Worm (Caenorhabditis elegans) whole organism, L1 larva: ENCODE measurements around the gene T21E8.4.
A peak's percentile ranks its signal among the peaks of the same experiment; 100 is the strongest.

ENCODE experiments used
- C34B4.2 ChIP-seq: sonication (generic microtip); optimal IDR thresholded peaks from 2 replicates; lab custom pipeline; 2017; ENCODE audit warnings: mild to moderate bottlenecking, missing genetic modification characterization, missing compliant biosample characterization
- aha-1 ChIP-seq: fragments of 150-350 bp; optimal IDR thresholded peaks from 2 replicates; lab custom pipeline; 2014; ENCODE audit warnings: missing biosample characterization, missing genetic modification characterization
- alr-1 ChIP-seq: fragments of 200-800 bp; sonication (Bioruptor generic); optimal IDR thresholded peaks from 2 replicates; lab custom pipeline; 2018; ENCODE audit warnings: borderline replicate concordance, mild to moderate bottlenecking, missing genetic modification characterization, missing compliant biosample characterization
- ama-1 ChIP-seq: fragments of 150-350 bp; optimal IDR thresholded peaks from 2 replicates; lab custom pipeline; 2014
- blmp-1 ChIP-seq: fragments of 150-350 bp; optimal IDR thresholded peaks from 2 replicates; lab custom pipeline; 2014; ENCODE audit warnings: missing biosample characterization, missing genetic modification characterization
- ceh-63 ChIP-seq: fragments of 200-800 bp; sonication (Bioruptor generic); optimal IDR thresholded peaks from 2 replicates; lab custom pipeline; 2018; ENCODE audit warnings: mild to moderate bottlenecking, missing genetic modification characterization, missing compliant biosample characterization
- ceh-8 ChIP-seq: fragments of 200-800 bp; sonication (Bioruptor generic); optimal IDR thresholded peaks from 2 replicates; lab custom pipeline; 2018; ENCODE audit warnings: mild to moderate bottlenecking, missing genetic modification characterization, moderate library complexity, missing compliant biosample characterization
- ceh-82 ChIP-seq, 3 experiments: fragments of 150-350 bp in 1 of 3; sonication (generic microtip) in 2 of 3; optimal IDR thresholded peaks; 2 replicates each; lab custom pipeline; 2014 to 2017; ENCODE audit warnings: missing biosample characterization in 3 of 3, missing genetic modification characterization in 3 of 3
- ceh-90 ChIP-seq: sonication (generic microtip); optimal IDR thresholded peaks from 2 replicates; lab custom pipeline; 2016; ENCODE audit warnings: missing genetic modification characterization, missing compliant biosample characterization
- efl-1 ChIP-seq, 4 experiments: fragments of 150-350 bp; optimal IDR thresholded peaks in 3 of 4; peaks in 1 of 4; 1 replicate in 1 of 4; 2 replicates in 3 of 4; lab custom pipeline; 2014; ENCODE audit warnings: missing biosample characterization in 2 of 4, missing genetic modification characterization in 2 of 4, missing genetic modification reagents in 2 of 4
- elt-2 ChIP-seq: sonication (generic microtip); optimal IDR thresholded peaks from 2 replicates; lab custom pipeline; 2016; ENCODE audit warnings: missing genetic modification characterization, mild to moderate bottlenecking, inconsistent platforms, missing compliant biosample characterization, missing genetic modification reagents
- elt-3 ChIP-seq, 6 experiments: fragments of 150-350 bp in 1 of 6; sonication (generic microtip); optimal IDR thresholded peaks; 2 replicates each; lab custom pipeline; 2017 to 2018; ENCODE audit warnings: missing biosample characterization in 6 of 6, missing genetic modification characterization in 6 of 6, inconsistent platforms in 1 of 6
- ets-5 ChIP-seq: fragments of 200-800 bp; sonication (Bioruptor generic); IDR thresholded peaks from 2 replicates; pipeline ENCODE4 v1.3.6; 2022; ENCODE audit warnings: missing genetic modification characterization, missing compliant biosample characterization
- fkh-10 ChIP-seq: sonication (generic microtip); optimal IDR thresholded peaks from 2 replicates; lab custom pipeline; 2017; ENCODE audit warnings: missing biosample characterization, missing genetic modification reagents, missing genetic modification characterization
- grh-1 ChIP-seq: fragments of 200-800 bp; sonication (Bioruptor generic); IDR thresholded peaks from 2 replicates; pipeline ENCODE4 v1.3.6; 2022; ENCODE audit warnings: missing genetic modification reagents, missing genetic modification characterization, missing compliant biosample characterization
- hlh-4 ChIP-seq: sonication (generic microtip); optimal IDR thresholded peaks from 2 replicates; lab custom pipeline; 2016; ENCODE audit warnings: mild to moderate bottlenecking, missing genetic modification characterization, missing compliant biosample characterization
- irx-1 ChIP-seq: sonication (generic microtip); optimal IDR thresholded peaks from 2 replicates; lab custom pipeline; 2016; ENCODE audit warnings: missing genetic modification characterization, missing compliant biosample characterization
- jun-1 ChIP-seq: fragments of 150-350 bp; optimal IDR thresholded peaks from 2 replicates; lab custom pipeline; 2014; ENCODE audit warnings: missing biosample characterization, missing genetic modification reagents, missing genetic modification characterization
- lin-14 ChIP-seq: fragments of 200-800 bp; sonication (Bioruptor generic); optimal IDR thresholded peaks from 2 replicates; lab custom pipeline; 2018; ENCODE audit warnings: mild to moderate bottlenecking, missing genetic modification characterization, moderate library complexity, missing compliant biosample characterization
- lin-15B ChIP-seq: fragments of 150-350 bp; sonication (generic microtip); optimal IDR thresholded peaks from 3 replicates; lab custom pipeline; 2014; ENCODE audit warnings: missing biosample characterization, missing genetic modification characterization
- lin-35 ChIP-seq, 2 experiments: fragments of 150-350 bp; optimal IDR thresholded peaks; 2 replicates each; lab custom pipeline; 2014; ENCODE audit warnings: missing biosample characterization in 2 of 2, missing genetic modification characterization in 2 of 2, missing genetic modification reagents in 2 of 2
- lsy-2 ChIP-seq, 2 experiments: fragments of 150-350 bp; optimal IDR thresholded peaks; 2 replicates each; lab custom pipeline; 2014; ENCODE audit warnings: missing biosample characterization in 2 of 2, missing genetic modification characterization in 2 of 2
- mab-9 ChIP-seq: fragments of 200-800 bp; sonication (Bioruptor generic); IDR thresholded peaks from 2 replicates; pipeline ENCODE4 v1.3.6; 2022; ENCODE audit warnings: missing genetic modification reagents, missing genetic modification characterization, missing compliant biosample characterization
- mep-1 ChIP-seq: fragments of 150-350 bp; optimal IDR thresholded peaks from 2 replicates; lab custom pipeline; 2014; ENCODE audit warnings: missing biosample characterization, missing genetic modification characterization
- nhr-20 ChIP-seq: sonication (generic microtip); optimal IDR thresholded peaks from 2 replicates; lab custom pipeline; 2016; ENCODE audit warnings: mild to moderate bottlenecking, missing genetic modification characterization, missing compliant biosample characterization
- nhr-237 ChIP-seq: fragments of 150-350 bp; optimal IDR thresholded peaks from 2 replicates; lab custom pipeline; 2014; ENCODE audit warnings: missing biosample characterization, missing genetic modification characterization
- nhr-28 ChIP-seq: fragments of 150-350 bp; optimal IDR thresholded peaks from 2 replicates; lab custom pipeline; 2014; ENCODE audit warnings: missing biosample characterization, missing genetic modification characterization
- nhr-84 ChIP-seq: sonication (generic microtip); optimal IDR thresholded peaks from 2 replicates; lab custom pipeline; 2017; ENCODE audit warnings: missing biosample characterization, missing genetic modification characterization
- nhr-90 ChIP-seq: sonication (generic microtip); optimal IDR thresholded peaks from 2 replicates; lab custom pipeline; 2016; ENCODE audit warnings: mild to moderate bottlenecking, missing genetic modification characterization, missing compliant biosample characterization; ENCODE audit not compliant: poor library complexity
- pag-3 ChIP-seq: sonication (generic microtip); optimal IDR thresholded peaks from 2 replicates; lab custom pipeline; 2017; ENCODE audit warnings: missing genetic modification characterization, mild to moderate bottlenecking, missing compliant biosample characterization, antibody characterized with exemption, borderline replicate concordance; ENCODE audit not compliant: insufficient read depth
- pqm-1 ChIP-seq: sonication (generic microtip); optimal IDR thresholded peaks from 3 replicates; lab custom pipeline; 2017; ENCODE audit warnings: missing biosample characterization, missing genetic modification characterization
- snpc-4 ChIP-seq: fragments of 150-350 bp; optimal IDR thresholded peaks from 2 replicates; lab custom pipeline; 2014; ENCODE audit warnings: missing biosample characterization, missing genetic modification characterization
- sox-4 ChIP-seq: sonication (generic microtip); optimal IDR thresholded peaks from 2 replicates; lab custom pipeline; 2016; ENCODE audit warnings: missing genetic modification characterization, missing compliant biosample characterization
- tbx-2 ChIP-seq: sonication (generic microtip); optimal IDR thresholded peaks from 2 replicates; lab custom pipeline; 2016; ENCODE audit warnings: missing genetic modification characterization, missing compliant biosample characterization
- tlp-1 ChIP-seq: fragments of 150-350 bp; optimal IDR thresholded peaks from 2 replicates; lab custom pipeline; 2014; ENCODE audit warnings: missing biosample characterization, missing genetic modification characterization
- unc-130 ChIP-seq: fragments of 150-350 bp; optimal IDR thresholded peaks from 2 replicates; lab custom pipeline; 2017; ENCODE audit warnings: missing biosample characterization, missing genetic modification characterization, inconsistent platforms
- unc-30 ChIP-seq: sonication (generic microtip); optimal IDR thresholded peaks from 2 replicates; lab custom pipeline; 2017; ENCODE audit warnings: missing biosample characterization, missing genetic modification characterization
- unc-62 ChIP-seq: fragments of 150-350 bp; optimal IDR thresholded peaks from 2 replicates; lab custom pipeline; 2014; ENCODE audit warnings: missing biosample characterization, missing genetic modification reagents, missing genetic modification characterization
- vab-15 ChIP-seq: sonication (generic microtip); optimal IDR thresholded peaks from 2 replicates; lab custom pipeline; 2017; ENCODE audit warnings: missing genotype, mild to moderate bottlenecking, missing genetic modification characterization, missing compliant biosample characterization
- xbp-1 ChIP-seq: sonication (generic microtip); optimal IDR thresholded peaks from 2 replicates; lab custom pipeline; 2016; ENCODE audit warnings: missing genetic modification characterization, missing compliant biosample characterization

Gene T21E8.4

DNA sequence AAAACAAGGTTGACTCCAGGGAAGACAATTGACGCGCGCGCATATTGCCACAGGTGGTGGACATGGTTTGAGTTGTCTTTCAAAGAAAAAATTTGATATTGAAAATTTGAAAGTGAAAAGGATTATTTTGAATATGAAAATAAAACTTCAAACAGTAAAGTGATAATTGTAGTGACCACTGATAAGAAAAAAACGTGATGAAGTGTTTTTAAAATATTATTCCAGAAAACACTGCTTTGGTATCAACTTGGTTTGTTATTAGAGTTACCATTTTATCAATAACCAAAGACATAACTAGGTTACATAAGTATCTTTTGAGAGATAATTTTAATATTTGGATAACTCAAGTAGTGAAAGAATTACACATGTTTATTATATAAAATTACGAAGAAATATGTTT is 35.6 kb downstream of the T21E8.4 start:
- TF ChIP-seq elt-2 (tag; lab: Kevin White, UChicago) (peak; percentile 43), fkh-10 (GFP tag; lab: Kevin White, UChicago) (no peak)

DNA sequence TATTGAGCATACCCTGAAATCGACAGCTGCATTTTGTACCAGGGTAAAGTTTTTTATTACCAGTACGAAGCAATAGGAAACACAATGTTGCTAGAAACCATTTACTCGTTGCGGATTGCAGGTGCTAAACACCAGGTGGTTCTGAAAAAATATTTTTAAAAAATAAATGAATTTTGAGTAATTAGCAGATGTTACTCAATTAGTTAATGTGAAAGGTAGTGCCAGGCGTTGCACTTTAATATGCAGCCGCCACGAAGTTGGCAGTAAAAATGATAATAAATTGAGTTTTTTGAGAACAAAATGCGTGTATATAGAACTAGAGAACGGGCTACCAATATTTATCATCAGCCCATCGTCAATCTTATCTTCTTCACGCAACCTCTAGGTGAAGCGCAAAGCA is 39.0 kb downstream of the T21E8.4 start, which contains the start of gene nstp-9:
nstp-9 (minus strand) TSS at position 101 of the 400 bp plus-strand sequence.
- TF ChIP-seq mep-1 (tag; lab: Kevin White, UChicago) (no peak), lin-15B (tag; lab: Kevin White, UChicago) (no peak), hlh-4 (tag; lab: Kevin White, UChicago) (peak; percentile 81), efl-1 (optimal IDR thresholded peaks at IDR 0.05; lab: Kevin White, UChicago) (no peak), efl-1 (GFP tag; optimal IDR thresholded peaks at IDR 0.05 in 1 of 2; lab: Kevin White, UChicago) (peak in 1 of 2 experiments; percentile 12), nhr-237 (tag; lab: Kevin White, UChicago) (no peak), nhr-90 (tag; lab: Kevin White, UChicago) (no peak), blmp-1 (no peak), sox-4 (tag; lab: Kevin White, UChicago) (no peak)

DNA sequence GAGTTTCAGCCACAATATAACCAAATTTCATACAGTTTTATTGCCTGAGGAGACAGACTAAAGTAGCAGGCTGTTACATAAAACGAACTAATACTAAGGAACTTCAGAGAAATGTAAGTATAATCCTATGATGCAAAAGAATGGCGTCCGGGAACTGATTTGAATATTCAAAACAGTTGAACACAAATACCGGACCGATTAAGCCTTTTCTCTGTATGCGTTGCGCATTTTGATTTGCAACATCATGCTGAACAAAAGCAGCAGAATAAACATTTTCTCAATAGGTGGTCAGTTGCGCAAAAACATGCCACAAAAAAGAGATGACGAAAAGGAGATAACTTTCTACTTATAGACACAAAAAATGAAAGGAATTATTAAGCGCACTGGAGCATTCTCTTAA is 43.4 kb downstream of the T21E8.4 start:
- TF ChIP-seq ceh-8 (GFP tag; lab: Kevin White, UChicago) (no peak), unc-30 (no peak), grh-1 (GFP tag; lab: Robert Waterston, UW) (no peak), C34B4.2 (tag; lab: Kevin White, UChicago) (no peak), ceh-90 (tag; lab: Kevin White, UChicago) (no peak), nhr-84 (no peak), nhr-237 (tag; lab: Kevin White, UChicago) (no peak), ceh-82 (tag; optimal IDR thresholded peaks at IDR 0.05; lab: Kevin White, UChicago) (no peak), nhr-28 (tag; lab: Kevin White, UChicago) (no peak), sox-4 (tag; lab: Kevin White, UChicago) (no peak), ama-1 (lab: Kevin White, UChicago) (no peak), unc-130 (tag; lab: Kevin White, UChicago) (no peak), blmp-1 (no peak), nhr-90 (tag; lab: Kevin White, UChicago) (no peak), ceh-63 (no peak), unc-62 (no peak)

DNA sequence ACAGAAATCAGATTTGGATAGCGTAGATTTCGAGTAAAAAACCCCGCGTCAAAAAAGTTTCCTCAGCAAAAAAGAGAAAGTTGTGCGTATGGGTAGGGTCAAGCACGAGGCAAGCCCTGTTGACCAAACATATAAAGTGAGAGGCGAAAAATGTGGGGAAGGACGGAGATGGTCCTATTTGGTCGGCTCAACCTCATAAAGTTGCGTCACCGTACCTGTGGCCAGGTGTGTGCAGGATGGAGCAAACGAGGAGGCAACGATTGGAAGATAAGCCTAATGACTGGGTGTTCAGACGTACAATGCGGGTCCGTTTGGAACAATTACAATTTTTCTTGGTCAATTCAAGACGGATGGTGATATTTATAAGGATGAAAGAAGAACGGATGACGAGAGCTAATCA is 46.5 kb downstream of the T21E8.4 start:
- TF ChIP-seq elt-3 (tag; optimal IDR thresholded peaks at IDR 0.05; lab: Kevin White, UChicago) (no peak), ceh-8 (GFP tag; lab: Kevin White, UChicago) (no peak), tlp-1 (no peak), hlh-4 (tag; lab: Kevin White, UChicago) (no peak), nhr-90 (tag; lab: Kevin White, UChicago) (no peak), aha-1 (no peak), ets-5 (GFP tag; lab: Robert Waterston, UW) (no peak), lin-35 (GFP tag; optimal IDR thresholded peaks at IDR 0.05; lab: Kevin White, UChicago) (no peak), efl-1 (optimal IDR thresholded peaks at IDR 0.05; lab: Kevin White, UChicago) (no peak), efl-1 (GFP tag; optimal IDR thresholded peaks at IDR 0.05 in 1 of 2; lab: Kevin White, UChicago) (no peak), snpc-4 (tag; lab: Kevin White, UChicago) (no peak), xbp-1 (tag; lab: Kevin White, UChicago) (no peak), blmp-1 (no peak), mab-9 (no peak), alr-1 (tag; lab: Kevin White, UChicago) (no peak), ceh-63 (no peak), irx-1 (tag; lab: Kevin White, UChicago) (no peak)

DNA sequence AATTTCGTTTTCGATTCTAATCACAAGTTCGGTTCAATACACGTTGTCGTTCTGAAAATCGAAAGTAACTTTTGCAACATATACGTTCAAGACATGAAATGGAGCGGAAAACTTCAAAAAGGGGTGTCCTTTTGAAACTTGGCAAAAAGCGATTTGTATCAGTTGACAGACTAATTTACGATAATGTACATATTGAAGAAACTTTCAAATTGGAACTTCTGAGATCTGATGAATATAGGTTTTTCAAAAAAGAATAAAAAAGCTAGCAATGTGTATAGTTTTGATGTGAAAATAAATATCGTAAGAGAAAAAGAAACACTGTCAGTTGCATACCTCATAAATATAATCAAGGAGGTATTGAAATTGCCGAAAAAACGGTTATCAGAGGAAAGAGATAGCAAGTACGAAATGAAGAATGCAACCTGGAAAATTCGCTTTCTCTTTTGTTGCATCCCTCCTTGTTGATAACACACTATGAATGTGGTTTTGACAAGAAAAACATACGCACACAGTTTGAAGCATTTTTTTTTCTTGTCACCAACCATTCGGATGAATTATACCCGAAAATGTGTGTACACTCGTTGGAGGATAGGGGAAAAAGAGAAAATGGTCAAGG is 48.4 kb downstream of the T21E8.4 start, which contains the start of gene dgn-1:
dgn-1 (minus strand) TSS at position 51 of the 616 bp plus-strand sequence.
- TF ChIP-seq tbx-2 (tag; lab: Kevin White, UChicago) (no peak), pag-3 (tag; lab: Kevin White, UChicago) (no peak), ets-5 (GFP tag; lab: Robert Waterston, UW) (no peak), nhr-28 (tag; lab: Kevin White, UChicago) (no peak), pqm-1 (tag; lab: Kevin White, UChicago) (peak; percentile 37), jun-1 (tag; lab: Kevin White, UChicago) (no peak), elt-2 (tag; lab: Kevin White, UChicago) (peak; percentile 58), lin-14 (GFP tag; lab: Kevin White, UChicago) (peak; percentile 46), lin-35 (GFP tag; optimal IDR thresholded peaks at IDR 0.05; lab: Kevin White, UChicago) (peak in 1 of 2 experiments; percentile 12), nhr-20 (tag; lab: Kevin White, UChicago) (peak; percentile 1), vab-15 (tag; lab: Kevin White, UChicago) (no peak), lsy-2 (tag; optimal IDR thresholded peaks at IDR 0.05; lab: Kevin White, UChicago) (no peak), blmp-1 (peak; percentile 66), unc-30 (no peak)
